Fruit fly (Drosophila melanogaster) whole organism, prepupa: ENCODE results near the gene CG45263.
A peak's percentile ranks its signal among the peaks of the same experiment; 100 is the strongest.

Experiments used
- CG10669 ChIP-seq: fragments of 200-800 bp; sonication (Bioruptor generic); optimal IDR thresholded peaks from 3 replicates; lab custom pipeline; 2018; ENCODE audit warnings: missing biosample characterization, mild to moderate bottlenecking, missing genetic modification characterization, moderate library complexity
- CG11294 ChIP-seq: fragments of 200-800 bp; sonication (Bioruptor generic); IDR thresholded peaks from 2 replicates; pipeline ENCODE4 v1.3.6; 2022; ENCODE audit warnings: missing biosample characterization, missing genetic modification characterization
- CG11902 ChIP-seq: fragments of 200-800 bp; sonication (Bioruptor generic); optimal IDR thresholded peaks from 3 replicates; lab custom pipeline; 2016; ENCODE audit warnings: missing biosample characterization, missing genetic modification characterization
- CG15336 ChIP-seq: fragments of 200-800 bp; sonication (Bioruptor generic); IDR thresholded peaks from 2 replicates; pipeline ENCODE4 v1.3.6; 2022; ENCODE audit warnings: missing biosample characterization, missing genetic modification characterization
- CG1621 ChIP-seq: fragments of 200-800 bp; sonication (Bioruptor generic); optimal IDR thresholded peaks from 3 replicates; lab custom pipeline; 2018; ENCODE audit warnings: missing biosample characterization, mild to moderate bottlenecking, missing genetic modification characterization
- CG16779 ChIP-seq: fragments of 200-800 bp; sonication (Bioruptor generic); optimal IDR thresholded peaks from 3 replicates; lab custom pipeline; 2017; ENCODE audit warnings: missing biosample characterization, mild to moderate bottlenecking, missing genetic modification characterization
- CG3032 ChIP-seq: fragments of 200-800 bp; optimal IDR thresholded peaks from 2 replicates; lab custom pipeline; 2019; ENCODE audit warnings: missing biosample characterization, mild to moderate bottlenecking, missing genetic modification characterization, moderate library complexity
- CG31627 ChIP-seq: fragments of 200-800 bp; sonication (Bioruptor generic); optimal IDR thresholded peaks from 3 replicates; lab custom pipeline; 2016; ENCODE audit warnings: missing biosample characterization, missing genetic modification characterization
- CG34406 ChIP-seq: fragments of 200-800 bp; sonication (Bioruptor generic); optimal IDR thresholded peaks from 3 replicates; lab custom pipeline; 2016; ENCODE audit warnings: missing biosample characterization, missing genetic modification characterization
- CG4318 ChIP-seq: fragments of 200-800 bp; sonication (Bioruptor generic); optimal IDR thresholded peaks from 3 replicates; lab custom pipeline; 2017; ENCODE audit warnings: missing biosample characterization, mild to moderate bottlenecking, missing genetic modification characterization
- CG6163 ChIP-seq: fragments of 200-800 bp; sonication (Bioruptor generic); IDR thresholded peaks from 3 replicates; pipeline ENCODE4 v1.3.6; 2022; ENCODE audit warnings: missing biosample characterization, missing genetic modification characterization
- CG6276 ChIP-seq: fragments of 200-800 bp; sonication (Bioruptor generic); optimal IDR thresholded peaks from 2 replicates; lab custom pipeline; 2017; ENCODE audit warnings: missing biosample characterization, mild to moderate bottlenecking, missing genetic modification characterization
- CG6792 ChIP-seq: fragments of 200-800 bp; sonication (Bioruptor generic); optimal IDR thresholded peaks from 3 replicates; lab custom pipeline; 2016; ENCODE audit warnings: missing biosample characterization, missing genetic modification characterization
- CG6808 ChIP-seq: fragments of 200-800 bp; sonication (Bioruptor generic); optimal IDR thresholded peaks from 3 replicates; lab custom pipeline; 2017; ENCODE audit warnings: missing biosample characterization, missing genetic modification characterization, mild to moderate bottlenecking, moderate library complexity, missing genetic modification reagents
- CG6854 ChIP-seq: fragments of 200-800 bp; sonication (Bioruptor generic); optimal IDR thresholded peaks from 2 replicates; lab custom pipeline; 2017; ENCODE audit warnings: missing biosample characterization, mild to moderate bottlenecking, missing genetic modification characterization
- CG7368 ChIP-seq: fragments of 200-800 bp; sonication (Bioruptor generic); optimal IDR thresholded peaks from 3 replicates; lab custom pipeline; 2016; ENCODE audit warnings: missing biosample characterization, missing genetic modification characterization
- CG8119 ChIP-seq: fragments of 200-800 bp; sonication (Bioruptor generic); IDR thresholded peaks from 3 replicates; pipeline ENCODE4 v1.3.6; 2022; ENCODE audit warnings: missing biosample characterization, missing genetic modification characterization
- CG8319 ChIP-seq: fragments of 200-800 bp; sonication (Bioruptor generic); optimal IDR thresholded peaks from 3 replicates; lab custom pipeline; 2016; ENCODE audit warnings: missing biosample characterization, missing genetic modification characterization
- CG8632 ChIP-seq: fragments of 200-800 bp; sonication (Bioruptor generic); optimal IDR thresholded peaks from 3 replicates; lab custom pipeline; 2016; ENCODE audit warnings: missing biosample characterization, missing genetic modification characterization
- CG9139 ChIP-seq: fragments of 200-800 bp; sonication (Bioruptor generic); optimal IDR thresholded peaks from 3 replicates; lab custom pipeline; 2017; ENCODE audit warnings: missing biosample characterization, mild to moderate bottlenecking, missing genetic modification characterization
- Eip75B ChIP-seq: fragments of 200-800 bp; sonication (Bioruptor generic); optimal IDR thresholded peaks from 3 replicates; lab custom pipeline; 2016; ENCODE audit warnings: missing biosample characterization, missing genetic modification characterization
- Eip78C ChIP-seq: fragments of 200-800 bp; sonication (Bioruptor generic); peaks from one replicate; lab custom pipeline; 2016; ENCODE audit warnings: missing biosample characterization, missing genetic modification characterization
- Eip93F ChIP-seq: fragments of 200-800 bp; sonication (Bioruptor generic); optimal IDR thresholded peaks from 2 replicates; lab custom pipeline; 2016; ENCODE audit warnings: missing biosample characterization, mild to moderate bottlenecking, missing genetic modification characterization
- Ets21C ChIP-seq: fragments of 200-800 bp; sonication (Bioruptor generic); optimal IDR thresholded peaks from 3 replicates; lab custom pipeline; 2016; ENCODE audit warnings: missing biosample characterization, missing genetic modification characterization
- Ets96B ChIP-seq: fragments of 200-800 bp; optimal IDR thresholded peaks from 2 replicates; lab custom pipeline; 2019; ENCODE audit warnings: missing biosample characterization, mild to moderate bottlenecking, missing genetic modification characterization, moderate library complexity
- Gug ChIP-seq: fragments of 200-800 bp; sonication (Bioruptor generic); IDR thresholded peaks from 2 replicates; pipeline ENCODE4 v1.3.6; 2022; ENCODE audit warnings: missing biosample characterization, missing genetic modification characterization
- Hr38 ChIP-seq: sonication (Bioruptor generic); optimal IDR thresholded peaks from 2 replicates; lab custom pipeline; 2016; ENCODE audit warnings: missing biosample characterization, missing genetic modification characterization
- Hr39 ChIP-seq: fragments of 200-800 bp; sonication (Bioruptor generic); optimal IDR thresholded peaks from 2 replicates; lab custom pipeline; 2016; ENCODE audit warnings: missing biosample characterization, missing genetic modification characterization
- Hr4 ChIP-seq: fragments of 200-800 bp; sonication (Bioruptor generic); optimal IDR thresholded peaks from 3 replicates; lab custom pipeline; 2016; ENCODE audit warnings: missing biosample characterization, missing genetic modification characterization
- Lpt ChIP-seq: fragments of 200-800 bp; sonication (Bioruptor generic); optimal IDR thresholded peaks from 3 replicates; lab custom pipeline; 2016; ENCODE audit warnings: missing biosample characterization, missing genetic modification characterization
- Met ChIP-seq: fragments of 200-800 bp; sonication (Bioruptor generic); optimal IDR thresholded peaks from 3 replicates; lab custom pipeline; 2016; ENCODE audit warnings: missing biosample characterization, missing genetic modification characterization
- OdsH ChIP-seq: fragments of 200-800 bp; sonication (Bioruptor generic); optimal IDR thresholded peaks from 3 replicates; lab custom pipeline; 2016; ENCODE audit warnings: missing biosample characterization, missing genetic modification characterization
- Smox ChIP-seq: fragments of 200-800 bp; sonication (Bioruptor generic); optimal IDR thresholded peaks from 3 replicates; lab custom pipeline; 2016; ENCODE audit warnings: missing biosample characterization, missing genetic modification characterization
- Sox102F ChIP-seq: fragments of 200-800 bp; sonication (Bioruptor generic); optimal IDR thresholded peaks from 2 replicates; lab custom pipeline; 2016; ENCODE audit warnings: missing biosample characterization, mild to moderate bottlenecking, missing genetic modification characterization
- Sox14 ChIP-seq: fragments of 200-800 bp; sonication (Bioruptor generic); optimal IDR thresholded peaks from 3 replicates; lab custom pipeline; 2016; ENCODE audit warnings: missing biosample characterization, missing genetic modification characterization
- Sox15 ChIP-seq: fragments of 200-800 bp; sonication (Bioruptor generic); optimal IDR thresholded peaks from 3 replicates; lab custom pipeline; 2016; ENCODE audit warnings: missing biosample characterization, missing genetic modification characterization
- achi ChIP-seq: fragments of 200-800 bp; sonication (Bioruptor generic); optimal IDR thresholded peaks from 3 replicates; lab custom pipeline; 2016; ENCODE audit warnings: missing biosample characterization, missing genetic modification characterization
- dac ChIP-seq: fragments of 200-800 bp; sonication (Bioruptor generic); optimal IDR thresholded peaks from 2 replicates; lab custom pipeline; 2017; ENCODE audit warnings: missing biosample characterization, mild to moderate bottlenecking, missing genetic modification characterization
- dsx ChIP-seq: fragments of 200-800 bp; optimal IDR thresholded peaks from 3 replicates; lab custom pipeline; 2019; ENCODE audit warnings: missing biosample characterization, mild to moderate bottlenecking, missing genetic modification characterization, moderate library complexity; ENCODE audit not compliant: poor library complexity, severe bottlenecking
- eg ChIP-seq: fragments of 200-800 bp; sonication (Bioruptor generic); IDR thresholded peaks from 3 replicates; pipeline ENCODE4 v1.3.6; 2022; ENCODE audit warnings: missing biosample characterization, missing genetic modification characterization
- esn ChIP-seq: fragments of 200-800 bp; sonication (Bioruptor generic); optimal IDR thresholded peaks from 2 replicates; lab custom pipeline; 2016; ENCODE audit warnings: missing biosample characterization, mild to moderate bottlenecking, missing genetic modification characterization, moderate library complexity
- fd59A ChIP-seq: fragments of 200-800 bp; sonication (Bioruptor generic); optimal IDR thresholded peaks from 2 replicates; lab custom pipeline; 2017; ENCODE audit warnings: missing biosample characterization, mild to moderate bottlenecking, missing genetic modification characterization, missing genetic modification reagents
- fd85E ChIP-seq: fragments of 200-800 bp; sonication (Bioruptor generic); optimal IDR thresholded peaks from 3 replicates; lab custom pipeline; 2016; ENCODE audit warnings: missing biosample characterization, missing genetic modification characterization
- fkh ChIP-seq: fragments of 200-800 bp; sonication (Bioruptor generic); optimal IDR thresholded peaks from 3 replicates; lab custom pipeline; 2017; ENCODE audit warnings: missing biosample characterization, mild to moderate bottlenecking, missing genetic modification characterization, moderate library complexity
- lz ChIP-seq: fragments of 200-800 bp; sonication (Bioruptor generic); optimal IDR thresholded peaks from 3 replicates; lab custom pipeline; 2016; ENCODE audit warnings: missing biosample characterization, missing genetic modification characterization
- net ChIP-seq: fragments of 200-800 bp; sonication (Bioruptor generic); optimal IDR thresholded peaks from 3 replicates; lab custom pipeline; 2016; ENCODE audit warnings: missing biosample characterization, missing genetic modification characterization
- salr ChIP-seq, 2 experiments: fragments of 200-800 bp; sonication (Bioruptor generic); optimal IDR thresholded peaks; 3 replicates each; lab custom pipeline; 2016 to 2018; ENCODE audit warnings: missing biosample characterization in 2 of 2, missing genetic modification characterization in 2 of 2, mild to moderate bottlenecking in 1 of 2
- spab ChIP-seq: fragments of 200-800 bp; sonication (Bioruptor generic); optimal IDR thresholded peaks from 2 replicates; lab custom pipeline; 2017; ENCODE audit warnings: missing biosample characterization, mild to moderate bottlenecking, missing genetic modification characterization, missing genetic modification reagents
- ss ChIP-seq, 2 experiments: fragments of 200-800 bp; sonication (Bioruptor generic); optimal IDR thresholded peaks; 2 replicates in 1 of 2; 3 replicates in 1 of 2; lab custom pipeline; 2017 to 2018; ENCODE audit warnings: mild to moderate bottlenecking in 2 of 2, missing biosample characterization in 2 of 2, missing genetic modification characterization in 2 of 2, moderate library complexity in 1 of 2
- svp ChIP-seq: fragments of 200-800 bp; sonication (Bioruptor generic); peaks from one replicate; lab custom pipeline; 2016; ENCODE audit warnings: missing biosample characterization, missing genetic modification characterization
- topi ChIP-seq: fragments of 200-800 bp; sonication (Bioruptor generic); optimal IDR thresholded peaks from 3 replicates; lab custom pipeline; 2016; ENCODE audit warnings: missing biosample characterization, missing genetic modification characterization
- vri ChIP-seq: fragments of 200-800 bp; sonication (Bioruptor generic); optimal IDR thresholded peaks from 3 replicates; lab custom pipeline; 2016; ENCODE audit warnings: missing biosample characterization, mild to moderate bottlenecking, missing genetic modification characterization

Gene CG45263

DNA sequence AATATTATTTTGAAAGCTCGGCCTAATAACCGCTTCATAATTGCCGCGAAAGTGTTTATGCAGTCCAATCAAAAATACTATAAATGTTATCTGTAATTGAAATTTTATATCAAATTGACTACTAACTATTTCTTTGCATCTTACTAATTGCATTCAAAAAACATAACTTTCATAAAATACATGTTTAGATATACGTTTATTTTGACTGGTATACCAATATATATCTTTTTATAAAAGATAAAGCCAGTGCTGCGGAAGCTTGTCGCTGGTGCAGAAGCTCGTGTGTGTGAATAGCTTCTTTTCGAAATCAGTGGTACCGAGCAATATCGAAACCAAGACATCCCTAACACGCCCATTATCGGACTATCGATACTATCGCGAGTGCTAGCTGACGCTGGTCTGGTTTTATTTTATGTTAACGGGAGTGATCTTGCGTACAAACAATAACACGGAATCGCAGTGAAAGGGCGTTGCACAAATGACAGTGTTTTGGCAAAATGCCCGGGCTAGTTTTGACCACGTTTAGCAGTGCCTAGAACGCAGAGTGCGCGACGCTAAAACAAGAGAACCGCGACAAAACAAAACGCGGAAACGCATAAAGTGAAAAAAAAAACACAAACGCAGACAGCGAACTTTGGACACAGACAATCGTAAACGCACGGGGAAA, 127.8 kb downstream of the CG45263 start, which contains the start of gene Atg13:
Atg13 (plus strand) TSS at position 367 of the 667 bp plus-strand sequence.
- TF ChIP-seq CG6792 (GFP tag; lab: Kevin White, UChicago) (no peak), CG11294 (GFP tag; lab: Robert Waterston, UW) (no peak), Ets96B (tag; lab: Kevin White, UChicago) (peak; percentile 46), Eip75B (no peak), CG6163 (peak; percentile 72), CG31627 (GFP tag; lab: Kevin White, UChicago) (peak; percentile 33), CG6276 (GFP tag; lab: Kevin White, UChicago) (peak; percentile 94), achi (GFP tag; lab: Kevin White, UChicago) (no peak), Hr38 (no peak), CG6808 (peak; percentile 92), CG8632 (GFP tag; lab: Kevin White, UChicago) (no peak), svp (no peak), net (GFP tag; lab: Kevin White, UChicago) (no peak), CG8119 (peak; percentile 89), CG6854 (GFP tag; lab: Kevin White, UChicago) (peak; percentile 86), Hr39 (GFP tag; lab: Kevin White, UChicago) (no peak), CG7368 (GFP tag; lab: Kevin White, UChicago) (no peak), CG1621 (tag; lab: Kevin White, UChicago) (peak; percentile 72), CG34406 (no peak), vri (GFP tag; lab: Kevin White, UChicago) (no peak), Met (GFP tag; lab: Kevin White, UChicago) (no peak), CG4318 (no peak), Sox15 (GFP tag; lab: Kevin White, UChicago) (no peak), ss (GFP tag; optimal IDR thresholded peaks at IDR 0.05; lab: Kevin White, UChicago) (peak; percentile 90 to 94), dac (GFP tag; lab: Kevin White, UChicago) (no peak), CG3032 (peak; percentile 33), Eip93F (GFP tag; lab: Kevin White, UChicago) (no peak), lz (GFP tag; lab: Kevin White, UChicago) (peak; percentile 40), CG8319 (peak; percentile 83), Eip78C (GFP tag; lab: Kevin White, UChicago) (peak; percentile 64), fd59A (GFP tag; lab: Kevin White, UChicago) (no peak), Hr4 (GFP tag; lab: Kevin White, UChicago) (no peak), topi (GFP tag; lab: Kevin White, UChicago) (no peak), Smox (GFP tag; lab: Kevin White, UChicago) (no peak), OdsH (GFP tag; lab: Kevin White, UChicago) (no peak), Sox102F (GFP tag; lab: Kevin White, UChicago) (no peak), CG16779 (tag; lab: Kevin White, UChicago) (no peak), spab (GFP tag; lab: Kevin White, UChicago) (no peak), CG15336 (GFP tag; lab: Robert Waterston, UW) (peak; percentile 78), Lpt (GFP tag; lab: Kevin White, UChicago) (peak; percentile 60), esn (GFP tag; lab: Kevin White, UChicago) (peak; percentile 32), Gug (GFP tag; lab: Robert Waterston, UW) (0 out of 2 replicates have a peak, but pooled peaks have one; percentile 36), CG10669 (GFP tag; lab: Kevin White, UChicago) (no peak), eg (GFP tag; lab: Robert Waterston, UW) (no peak; the same call in 2 of the 3 replicates), CG11902 (no peak), CG9139 (GFP tag; lab: Kevin White, UChicago) (peak; percentile 88), Ets21C (GFP tag; lab: Kevin White, UChicago) (no peak), Sox14 (GFP tag; lab: Kevin White, UChicago) (peak; percentile 78), fd85E (no peak), dsx (GFP tag; lab: Kevin White, UChicago) (no peak), salr (GFP tag; optimal IDR thresholded peaks at IDR 0.05; lab: Kevin White, UChicago) (peak; percentile 17 to 41), fkh (GFP tag; lab: Kevin White, UChicago) (no peak)
